Worm (Caenorhabditis elegans) whole organism, L1 larva: ENCODE measurements around the gene wht-3.

Experiments
- blmp-1 ChIP-seq: fragments of 150-350 bp; optimal IDR thresholded peaks from 2 replicates; lab custom pipeline; 2014; ENCODE audit warnings: missing biosample characterization, missing genetic modification characterization
- ceh-82 ChIP-seq, 3 experiments: fragments of 150-350 bp in 1 of 3; sonication (generic microtip) in 2 of 3; optimal IDR thresholded peaks; 2 replicates each; lab custom pipeline; 2014 to 2017; ENCODE audit warnings: missing biosample characterization in 3 of 3, missing genetic modification characterization in 3 of 3
- fkh-10 ChIP-seq: sonication (generic microtip); optimal IDR thresholded peaks from 2 replicates; lab custom pipeline; 2017; ENCODE audit warnings: missing biosample characterization, missing genetic modification reagents, missing genetic modification characterization
- lin-14 ChIP-seq: fragments of 200-800 bp; sonication (Bioruptor generic); optimal IDR thresholded peaks from 2 replicates; lab custom pipeline; 2018; ENCODE audit warnings: mild to moderate bottlenecking, missing genetic modification characterization, moderate library complexity, missing compliant biosample characterization
- lsy-2 ChIP-seq, 2 experiments: fragments of 150-350 bp; optimal IDR thresholded peaks; 2 replicates each; lab custom pipeline; 2014; ENCODE audit warnings: missing biosample characterization in 2 of 2, missing genetic modification characterization in 2 of 2
- pax-3 ChIP-seq: fragments of 200-800 bp; sonication (Bioruptor generic); optimal IDR thresholded peaks from 2 replicates; lab custom pipeline; 2018; ENCODE audit warnings: mild to moderate bottlenecking, missing genetic modification characterization, moderate library complexity, missing compliant biosample characterization
- tbx-2 ChIP-seq: sonication (generic microtip); optimal IDR thresholded peaks from 2 replicates; lab custom pipeline; 2016; ENCODE audit warnings: missing genetic modification characterization, missing compliant biosample characterization
- unc-98 ChIP-seq: fragments of 200-800 bp; sonication (Bioruptor generic); IDR thresholded peaks from 2 replicates; pipeline ENCODE4 v1.3.6; 2022; ENCODE audit warnings: missing genetic modification characterization, missing compliant biosample characterization
- zag-1 ChIP-seq: fragments of 150-350 bp; optimal IDR thresholded peaks from 2 replicates; lab custom pipeline; 2014; ENCODE audit warnings: missing biosample characterization, missing genetic modification characterization
- zip-4 ChIP-seq: fragments of 200-800 bp; sonication (Bioruptor generic); optimal IDR thresholded peaks from 2 replicates; lab custom pipeline; 2018; ENCODE audit warnings: mild to moderate bottlenecking, missing genetic modification characterization, moderate library complexity, missing compliant biosample characterization

- TF ChIP-seq zag-1, result no peak
- TF ChIP-seq tbx-2 (tag; lab: Kevin White, UChicago), result no peak
- TF ChIP-seq blmp-1, result no peak
- no peak for TF ChIP-seq ceh-82 (tag; optimal IDR thresholded peaks at IDR 0.05; lab: Kevin White, UChicago)
- TF ChIP-seq pax-3 (tag; lab: Kevin White, UChicago), result no peak
- no peak for TF ChIP-seq lsy-2 (tag; optimal IDR thresholded peaks at IDR 0.05; lab: Kevin White, UChicago)
- peak; percentile 45 for TF ChIP-seq lin-14 (GFP tag; lab: Kevin White, UChicago)
- no peak for TF ChIP-seq fkh-10 (GFP tag; lab: Kevin White, UChicago)
- no peak for TF ChIP-seq unc-98
- no peak for TF ChIP-seq zip-4
These were observed 31.7 kb downstream of the wht-3 start for ce11 chrIII:4119736-4120135.
